Worm (Caenorhabditis elegans) whole organism, L3 larva: ENCODE measurements around the gene yap-1.

Experiments used
- R02D3.7 ChIP-seq: fragments of 150-350 bp; optimal IDR thresholded peaks from 2 replicates; lab custom pipeline; 2014; ENCODE audit warnings: missing biosample characterization, missing genetic modification characterization
- aly-2 ChIP-seq: fragments of 150-350 bp; optimal IDR thresholded peaks from 2 replicates; lab custom pipeline; 2014; ENCODE audit warnings: missing biosample characterization, missing genetic modification characterization
- ama-1 ChIP-seq: fragments of 150-350 bp; optimal IDR thresholded peaks from 2 replicates; lab custom pipeline; 2018
- ceh-28 ChIP-seq: fragments of 150-350 bp; optimal IDR thresholded peaks from 2 replicates; lab custom pipeline; 2014; ENCODE audit warnings: missing biosample characterization, missing genetic modification reagents, missing genetic modification characterization
- ceh-82 ChIP-seq: fragments of 150-350 bp; optimal IDR thresholded peaks from 2 replicates; lab custom pipeline; 2014; ENCODE audit warnings: missing biosample characterization, missing genetic modification characterization
- elt-1 ChIP-seq: fragments of 150-350 bp; optimal IDR thresholded peaks from 2 replicates; lab custom pipeline; 2014; ENCODE audit warnings: missing biosample characterization, missing genetic modification characterization
- elt-2 ChIP-seq: sonication (generic microtip); optimal IDR thresholded peaks from 2 replicates; lab custom pipeline; 2016; ENCODE audit warnings: missing genetic modification reagents, mild to moderate bottlenecking, missing genetic modification characterization, missing compliant biosample characterization
- fkh-10 ChIP-seq: sonication (generic microtip); optimal IDR thresholded peaks from 2 replicates; lab custom pipeline; 2017; ENCODE audit warnings: missing biosample characterization, missing genetic modification reagents, missing genetic modification characterization
- fos-1 ChIP-seq: fragments of 150-350 bp; optimal IDR thresholded peaks from 2 replicates; lab custom pipeline; 2014; ENCODE audit warnings: missing biosample characterization, missing genetic modification characterization
- hmg-11 ChIP-seq: sonication (generic microtip); optimal IDR thresholded peaks from 2 replicates; lab custom pipeline; 2016; ENCODE audit warnings: missing genetic modification characterization, missing compliant biosample characterization
- jun-1 ChIP-seq: fragments of 150-350 bp; optimal IDR thresholded peaks from 2 replicates; lab custom pipeline; 2014; ENCODE audit warnings: missing biosample characterization, missing genetic modification reagents, missing genetic modification characterization
- lin-15B ChIP-seq: fragments of 150-350 bp; optimal IDR thresholded peaks from 2 replicates; lab custom pipeline; 2014; ENCODE audit warnings: missing biosample characterization, missing genetic modification characterization
- lin-39 ChIP-seq: fragments of 150-350 bp; optimal IDR thresholded peaks from 2 replicates; lab custom pipeline; 2018; ENCODE audit warnings: missing biosample characterization, missing genetic modification reagents, missing genetic modification characterization
- lsy-12 ChIP-seq: sonication (generic microtip); optimal IDR thresholded peaks from 2 replicates; lab custom pipeline; 2016; ENCODE audit warnings: mild to moderate bottlenecking, missing genetic modification characterization, missing compliant biosample characterization
- nfya-1 ChIP-seq: sonication (generic microtip); optimal IDR thresholded peaks from 2 replicates; lab custom pipeline; 2017; ENCODE audit warnings: missing genetic modification characterization, mild to moderate bottlenecking, missing compliant biosample characterization, antibody characterized with exemption, moderate library complexity; ENCODE audit not compliant: insufficient read depth
- nhr-12 ChIP-seq: fragments of 150-350 bp; optimal IDR thresholded peaks from 2 replicates; lab custom pipeline; 2014; ENCODE audit warnings: missing biosample characterization, missing genetic modification characterization
- nhr-23 ChIP-seq: fragments of 150-350 bp; optimal IDR thresholded peaks from 2 replicates; lab custom pipeline; 2014; ENCODE audit warnings: missing biosample characterization, missing genetic modification reagents, missing genetic modification characterization
- nhr-237 ChIP-seq: fragments of 150-350 bp; optimal IDR thresholded peaks from 2 replicates; lab custom pipeline; 2014; ENCODE audit warnings: missing biosample characterization, missing genetic modification characterization
- nhr-25 ChIP-seq: sonication (generic microtip); optimal IDR thresholded peaks from 2 replicates; lab custom pipeline; 2017; ENCODE audit warnings: missing biosample characterization, missing genetic modification characterization
- nhr-28 ChIP-seq: fragments of 150-350 bp; optimal IDR thresholded peaks from 2 replicates; lab custom pipeline; 2014; ENCODE audit warnings: missing biosample characterization, missing genetic modification characterization
- nhr-43 ChIP-seq: sonication (generic microtip); optimal IDR thresholded peaks from 2 replicates; lab custom pipeline; 2016; ENCODE audit warnings: mild to moderate bottlenecking, missing genetic modification characterization, missing compliant biosample characterization; ENCODE audit not compliant: poor library complexity, severe bottlenecking
- nhr-67 ChIP-seq: fragments of 150-350 bp; optimal IDR thresholded peaks from 2 replicates; lab custom pipeline; 2014; ENCODE audit warnings: missing biosample characterization, missing genetic modification characterization
- nhr-77 ChIP-seq: fragments of 150-350 bp; optimal IDR thresholded peaks from 2 replicates; lab custom pipeline; 2014; ENCODE audit warnings: missing biosample characterization, missing genetic modification characterization
- pha-4 ChIP-seq: fragments of 150-350 bp; optimal IDR thresholded peaks from 2 replicates; lab custom pipeline; 2014; ENCODE audit warnings: missing biosample characterization, missing genetic modification reagents, missing genetic modification characterization
- pqm-1 ChIP-seq: fragments of 150-350 bp; optimal IDR thresholded peaks from 2 replicates; lab custom pipeline; 2017; ENCODE audit warnings: missing biosample characterization, missing genetic modification characterization, inconsistent platforms
- tbx-2 ChIP-seq: sonication (generic microtip); optimal IDR thresholded peaks from 2 replicates; lab custom pipeline; 2016; ENCODE audit warnings: mild to moderate bottlenecking, missing genetic modification characterization, missing compliant biosample characterization
- unc-62 ChIP-seq: fragments of 150-350 bp; sonication (generic microtip); optimal IDR thresholded peaks from 4 replicates; lab custom pipeline; 2014; ENCODE audit warnings: missing biosample characterization, missing genetic modification reagents, missing genetic modification characterization
- ztf-11 ChIP-seq: fragments of 150-350 bp; optimal IDR thresholded peaks from 2 replicates; lab custom pipeline; 2014; ENCODE audit warnings: missing biosample characterization, missing genetic modification characterization
- ztf-4 ChIP-seq: fragments of 150-350 bp; optimal IDR thresholded peaks from 2 replicates; lab custom pipeline; 2014; ENCODE audit warnings: missing biosample characterization, missing genetic modification characterization

The yap-1 gene

ce11 chrX:10656604-10657003 is 35.1 kb upstream of the yap-1 start:
- TF ChIP-seq fkh-10 (no peak), unc-62 (GFP tag; lab: Kevin White, UChicago) (no peak), elt-2 (no peak), lin-39 (tag; lab: Kevin White, UChicago) (no peak), elt-1 (tag; lab: Kevin White, UChicago) (no peak), lin-15B (no peak), tbx-2 (tag; lab: Kevin White, UChicago) (no peak), hmg-11 (tag; lab: Kevin White, UChicago) (no peak), nhr-67 (tag; lab: Kevin White, UChicago) (no peak), nhr-23 (peak; percentile 33), ceh-82 (tag; lab: Kevin White, UChicago) (no peak), nfya-1 (tag; lab: Kevin White, UChicago) (peak; percentile 90), ztf-11 (tag; lab: Kevin White, UChicago) (no peak), aly-2 (tag; lab: Kevin White, UChicago) (no peak), nhr-28 (no peak), ceh-28 (tag; lab: Kevin White, UChicago) (no peak), nhr-25 (tag; lab: Kevin White, UChicago) (no peak)

ce11 chrX:10659508-10659907 is 32.2 kb upstream of the yap-1 start:
- no peak for TF ChIP-seq ceh-82 (tag; lab: Kevin White, UChicago)
- TF ChIP-seq jun-1 (tag; lab: Kevin White, UChicago): no peak
- no peak for TF ChIP-seq ama-1 (lab: Kevin White, UChicago)
- no peak for TF ChIP-seq ztf-4 (tag; lab: Kevin White, UChicago)
- no peak for TF ChIP-seq aly-2 (tag; lab: Kevin White, UChicago)
- TF ChIP-seq pqm-1 (tag; lab: Kevin White, UChicago): no peak
- TF ChIP-seq pha-4 (tag; lab: Kevin White, UChicago): no peak
- no peak for TF ChIP-seq nhr-77 (tag; lab: Kevin White, UChicago)
- TF ChIP-seq, all 47 proteins: peak for 0

ce11 chrX:10664759-10665158 is 27.0 kb upstream of the yap-1 start:
- TF ChIP-seq R02D3.7 (tag; lab: Kevin White, UChicago) (no peak), nhr-67 (tag; lab: Kevin White, UChicago) (no peak), lin-15B (no peak), ceh-82 (tag; lab: Kevin White, UChicago) (no peak), ceh-28 (tag; lab: Kevin White, UChicago) (peak; percentile 72), nhr-237 (no peak)

- TF ChIP-seq ceh-28 (tag; lab: Kevin White, UChicago) (no peak), pha-4 (tag; lab: Kevin White, UChicago) (no peak), nhr-43 (tag; lab: Kevin White, UChicago) (peak; percentile 38)
These were observed 24.9 kb upstream of the yap-1 start for ce11 chrX:10666871-10667270.

ce11 chrX:10667424-10668291 is 24.1 kb upstream of the yap-1 start:
- TF ChIP-seq jun-1 (tag; lab: Kevin White, UChicago) (peak; percentile 23), ceh-28 (tag; lab: Kevin White, UChicago) (peak; percentile 62), hmg-11 (tag; lab: Kevin White, UChicago) (peak; percentile 8), nhr-25 (tag; lab: Kevin White, UChicago) (peak; percentile 70), fos-1 (tag; lab: Kevin White, UChicago) (no peak), nhr-23 (peak; percentile 81), lsy-12 (tag; lab: Kevin White, UChicago) (peak; percentile 39), ama-1 (lab: Kevin White, UChicago) (no peak), tbx-2 (tag; lab: Kevin White, UChicago) (no peak), nhr-43 (tag; lab: Kevin White, UChicago) (peak; percentile 65)

ce11 chrX:10670198-10670597 is 21.5 kb upstream of the yap-1 start:
- TF ChIP-seq jun-1 (tag; lab: Kevin White, UChicago) (no peak), elt-2 (no peak), nhr-12 (no peak), pqm-1 (tag; lab: Kevin White, UChicago) (no peak), nhr-28 (no peak), nhr-23 (no peak)
